Worm (Caenorhabditis elegans) whole organism, young adult: ENCODE data around the gene F41G3.5.

ENCODE experiments used
- B0019.2 ChIP-seq: fragments of 200-800 bp; sonication (Bioruptor generic); conservative IDR thresholded peaks from 2 replicates; pipeline ENCODE4 v1.3.6; 2022; ENCODE audit warnings: missing genetic modification reagents, missing genetic modification characterization, missing compliant biosample characterization
- D2030.7 ChIP-seq: fragments of 200-800 bp; sonication (Bioruptor generic); IDR thresholded peaks from 2 replicates; pipeline ENCODE4 v1.3.6; 2022; ENCODE audit warnings: missing genetic modification reagents, missing genetic modification characterization, missing compliant biosample characterization
- F49E8.2 ChIP-seq: sonication (generic microtip); optimal IDR thresholded peaks from 3 replicates; lab custom pipeline; 2017; ENCODE audit warnings: missing genetic modification characterization, mild to moderate bottlenecking, missing compliant biosample characterization, antibody characterized with exemption, moderate library complexity; ENCODE audit not compliant: insufficient read depth
- F57C9.4 ChIP-seq: sonication (generic microtip); optimal IDR thresholded peaks from 2 replicates; lab custom pipeline; 2017; ENCODE audit warnings: mild to moderate bottlenecking, missing genetic modification characterization, missing compliant biosample characterization
- K12H6.12 ChIP-seq: fragments of 200-800 bp; sonication (Bioruptor generic); optimal IDR thresholded peaks from 2 replicates; lab custom pipeline; 2018; ENCODE audit warnings: mild to moderate bottlenecking, missing genetic modification characterization, missing compliant biosample characterization
- T26A5.8 ChIP-seq: sonication (generic microtip); optimal IDR thresholded peaks from 2 replicates; lab custom pipeline; 2016; ENCODE audit warnings: missing genetic modification characterization, missing compliant biosample characterization
- Y53F4B.3 ChIP-seq: fragments of 200-800 bp; sonication (Bioruptor generic); IDR thresholded peaks from 2 replicates; pipeline ENCODE4 v1.3.6; 2022; ENCODE audit warnings: missing genetic modification reagents, missing genetic modification characterization, missing compliant biosample characterization
- Y53G8AR.9 ChIP-seq: fragments of 200-800 bp; sonication (Bioruptor generic); conservative IDR thresholded peaks from 2 replicates; pipeline ENCODE4 v1.3.6; 2022; ENCODE audit warnings: missing genetic modification reagents, missing genetic modification characterization, missing compliant biosample characterization
- Y79H2A.3 ChIP-seq: fragments of 200-800 bp; sonication (Bioruptor generic); conservative IDR thresholded peaks from 2 replicates; pipeline ENCODE4 v1.3.6; 2022; ENCODE audit warnings: missing genetic modification reagents, missing genetic modification characterization, missing compliant biosample characterization
- Y95B8A.8 ChIP-seq: fragments of 200-800 bp; sonication (Bioruptor generic); IDR thresholded peaks from 2 replicates; pipeline ENCODE4 v1.3.6; 2022; ENCODE audit warnings: missing genetic modification reagents, missing genetic modification characterization, missing compliant biosample characterization
- ZK185.1 ChIP-seq: sonication (generic microtip); optimal IDR thresholded peaks from 2 replicates; lab custom pipeline; 2016; ENCODE audit warnings: mild to moderate bottlenecking, missing genetic modification characterization, missing compliant biosample characterization; ENCODE audit not compliant: poor library complexity, severe bottlenecking
- aptf-2 ChIP-seq: fragments of 200-800 bp; sonication (Bioruptor generic); conservative IDR thresholded peaks from 2 replicates; pipeline ENCODE4 v1.3.6; 2022; ENCODE audit warnings: missing genetic modification reagents, missing genetic modification characterization, missing compliant biosample characterization
- athp-1 ChIP-seq: sonication (generic microtip); optimal IDR thresholded peaks from 2 replicates; lab custom pipeline; 2017; ENCODE audit warnings: mild to moderate bottlenecking, missing genetic modification characterization, missing compliant biosample characterization
- attf-5 ChIP-seq: fragments of 200-800 bp; sonication (Bioruptor generic); optimal IDR thresholded peaks from 2 replicates; lab custom pipeline; 2018; ENCODE audit warnings: mild to moderate bottlenecking, missing genetic modification characterization, missing compliant biosample characterization
- attf-6 ChIP-seq: fragments of 200-800 bp; sonication (Bioruptor generic); IDR thresholded peaks from 2 replicates; pipeline ENCODE4 v1.3.6; 2022; ENCODE audit warnings: missing genetic modification reagents, missing genetic modification characterization, missing compliant biosample characterization
- ccch-3 ChIP-seq: fragments of 200-800 bp; sonication (Bioruptor generic); optimal IDR thresholded peaks from 2 replicates; lab custom pipeline; 2018; ENCODE audit warnings: mild to moderate bottlenecking, missing genetic modification characterization, missing compliant biosample characterization
- cebp-1 ChIP-seq, 2 experiments: fragments of 200-800 bp in 1 of 2; sonication (Bioruptor generic) in 1 of 2; sonication (generic microtip) in 1 of 2; IDR thresholded peaks in 1 of 2; optimal IDR thresholded peaks in 1 of 2; 2 replicates each; pipeline versions ENCODE4 v1.3.6 to Lab custom; 2017 to 2022; ENCODE audit warnings: missing compliant biosample characterization in 2 of 2, missing genetic modification characterization in 2 of 2, mild to moderate bottlenecking in 1 of 2, missing genetic modification reagents in 1 of 2, moderate library complexity in 1 of 2
- cebp-2 ChIP-seq: fragments of 200-800 bp; sonication (Bioruptor generic); IDR thresholded peaks from 2 replicates; pipeline ENCODE4 v1.3.6; 2022; ENCODE audit warnings: missing genetic modification characterization, missing compliant biosample characterization
- ceh-58 ChIP-seq: fragments of 200-800 bp; sonication (Bioruptor generic); IDR thresholded peaks from 2 replicates; pipeline ENCODE4 v1.3.6; 2022; ENCODE audit warnings: missing genetic modification characterization, missing compliant biosample characterization
- die-1 ChIP-seq: sonication (generic microtip); optimal IDR thresholded peaks from 2 replicates; lab custom pipeline; 2016; ENCODE audit warnings: missing genotype, mild to moderate bottlenecking, missing genetic modification characterization, missing compliant biosample characterization
- egl-18 ChIP-seq: fragments of 200-800 bp; sonication (Bioruptor generic); IDR thresholded peaks from 2 replicates; pipeline ENCODE4 v1.3.6; 2022; ENCODE audit warnings: missing genetic modification reagents, missing genetic modification characterization, missing compliant biosample characterization
- egrh-3 ChIP-seq: fragments of 200-800 bp; sonication (Bioruptor generic); IDR thresholded peaks from 2 replicates; pipeline ENCODE4 v1.3.6; 2022; ENCODE audit warnings: missing genetic modification reagents, missing genetic modification characterization, missing compliant biosample characterization
- ets-4 ChIP-seq: fragments of 200-800 bp; sonication (Bioruptor generic); optimal IDR thresholded peaks from 2 replicates; lab custom pipeline; 2018; ENCODE audit warnings: mild to moderate bottlenecking, missing genetic modification characterization, missing compliant biosample characterization
- fkh-3 ChIP-seq: sonication (generic microtip); optimal IDR thresholded peaks from 2 replicates; lab custom pipeline; 2016; ENCODE audit warnings: mild to moderate bottlenecking, missing genetic modification characterization, missing compliant biosample characterization
- him-1 ChIP-seq: sonication (generic microtip); optimal IDR thresholded peaks from 2 replicates; lab custom pipeline; 2016; ENCODE audit warnings: missing genotype, missing genetic modification reagents, missing genetic modification characterization, missing compliant biosample characterization
- hmg-1.2 ChIP-seq: fragments of 200-800 bp; sonication (Bioruptor generic); IDR thresholded peaks from 2 replicates; pipeline ENCODE4 v1.3.6; 2022; ENCODE audit warnings: missing genetic modification reagents, missing genetic modification characterization, missing compliant biosample characterization
- hrde-1 ChIP-seq: sonication (generic microtip); optimal IDR thresholded peaks from 2 replicates; lab custom pipeline; 2016; ENCODE audit warnings: missing genetic modification characterization, mild to moderate bottlenecking, missing compliant biosample characterization, moderate library complexity, missing genotype, missing genetic modification reagents, borderline replicate concordance
- lag-1 ChIP-seq: fragments of 200-800 bp; sonication (Bioruptor generic); IDR thresholded peaks from 2 replicates; pipeline ENCODE4 v1.3.6; 2022; ENCODE audit warnings: missing genetic modification reagents, missing genetic modification characterization, missing compliant biosample characterization
- lin-35 ChIP-seq, 3 experiments: fragments of 150-350 bp in 2 of 3; sonication (generic microtip) in 1 of 3; optimal IDR thresholded peaks; 2 replicates each; lab custom pipeline; 2014 to 2018; ENCODE audit warnings: missing biosample characterization in 3 of 3, missing genetic modification characterization in 3 of 3, missing genetic modification reagents in 3 of 3
- lin-54 ChIP-seq: fragments of 200-800 bp; sonication (Bioruptor generic); optimal IDR thresholded peaks from 2 replicates; lab custom pipeline; 2018; ENCODE audit warnings: mild to moderate bottlenecking, missing genetic modification characterization, missing compliant biosample characterization
- mcd-1 ChIP-seq: fragments of 200-800 bp; sonication (Bioruptor generic); IDR thresholded peaks from 2 replicates; pipeline ENCODE4 v1.3.6; 2022; ENCODE audit warnings: missing genetic modification reagents, missing genetic modification characterization, missing compliant biosample characterization
- mes-4 ChIP-seq: sonication (generic microtip); optimal IDR thresholded peaks from 2 replicates; lab custom pipeline; 2016; ENCODE audit warnings: missing genotype, missing genetic modification characterization, missing compliant biosample characterization
- mxl-1 ChIP-seq: sonication (generic microtip); optimal IDR thresholded peaks from 2 replicates; lab custom pipeline; 2016; ENCODE audit warnings: missing genetic modification characterization, missing compliant biosample characterization
- nfya-1 ChIP-seq: sonication (generic microtip); optimal IDR thresholded peaks from 2 replicates; lab custom pipeline; 2017; ENCODE audit warnings: antibody characterized with exemption, missing compliant biosample characterization, missing genetic modification characterization, borderline replicate concordance; ENCODE audit not compliant: insufficient read depth
- nhr-120 ChIP-seq: fragments of 200-800 bp; sonication (Bioruptor generic); IDR thresholded peaks from 2 replicates; pipeline ENCODE4 v1.3.6; 2022; ENCODE audit warnings: missing genetic modification characterization, missing compliant biosample characterization
- nhr-179 ChIP-seq: sonication (generic microtip); optimal IDR thresholded peaks from 2 replicates; lab custom pipeline; 2016; ENCODE audit warnings: mild to moderate bottlenecking, missing genetic modification characterization, missing compliant biosample characterization
- nhr-90 ChIP-seq: sonication (generic microtip); optimal IDR thresholded peaks from 2 replicates; lab custom pipeline; 2016; ENCODE audit warnings: missing genotype, mild to moderate bottlenecking, missing genetic modification characterization, missing compliant biosample characterization
- pbrm-1 ChIP-seq: fragments of 200-800 bp; sonication (Bioruptor generic); IDR thresholded peaks from 2 replicates; pipeline ENCODE4 v1.3.6; 2022; ENCODE audit warnings: missing genetic modification reagents, missing genetic modification characterization, missing compliant biosample characterization
- rcor-1 ChIP-seq: fragments of 200-800 bp; sonication (Bioruptor generic); IDR thresholded peaks from 2 replicates; pipeline ENCODE4 v1.3.6; 2022; ENCODE audit warnings: missing genetic modification reagents, missing genetic modification characterization, missing compliant biosample characterization
- rpc-1 ChIP-seq, 2 experiments: fragments of 150-350 bp in 1 of 2; sonication (generic microtip) in 1 of 2; optimal IDR thresholded peaks; 2 replicates each; lab custom pipeline; 2014 to 2018; ENCODE audit warnings: missing biosample characterization in 1 of 2, missing genetic modification characterization in 1 of 2, missing genetic modification reagents in 1 of 2, missing genotype in 1 of 2
- sdz-38 ChIP-seq: sonication (generic microtip); optimal IDR thresholded peaks from 2 replicates; lab custom pipeline; 2016; ENCODE audit warnings: missing genotype, missing genetic modification characterization, missing compliant biosample characterization
- snpc-1.3 ChIP-seq: sonication (generic microtip); optimal IDR thresholded peaks from 2 replicates; lab custom pipeline; 2017; ENCODE audit warnings: missing genetic modification characterization, mild to moderate bottlenecking, missing compliant biosample characterization, antibody characterized with exemption, moderate library complexity, missing genotype, missing genetic modification reagents; ENCODE audit not compliant: insufficient read depth
- somi-1 ChIP-seq: fragments of 200-800 bp; sonication (Bioruptor generic); optimal IDR thresholded peaks from 2 replicates; lab custom pipeline; 2018; ENCODE audit warnings: mild to moderate bottlenecking, missing genetic modification characterization, missing compliant biosample characterization
- ztf-18 ChIP-seq: sonication (generic microtip); optimal IDR thresholded peaks from 2 replicates; lab custom pipeline; 2016; ENCODE audit warnings: missing genotype, mild to moderate bottlenecking, missing genetic modification characterization, missing compliant biosample characterization
- ztf-22 ChIP-seq: fragments of 200-800 bp; sonication (Bioruptor generic); optimal IDR thresholded peaks from 2 replicates; lab custom pipeline; 2018; ENCODE audit warnings: mild to moderate bottlenecking, missing genetic modification characterization, moderate library complexity, missing compliant biosample characterization
- ztf-3 ChIP-seq: fragments of 200-800 bp; sonication (Bioruptor generic); optimal IDR thresholded peaks from 2 replicates; lab custom pipeline; 2018; ENCODE audit warnings: mild to moderate bottlenecking, missing genetic modification characterization, missing compliant biosample characterization
- ztf-6 ChIP-seq: fragments of 200-800 bp; sonication (Bioruptor generic); IDR thresholded peaks from 2 replicates; pipeline ENCODE4 v1.3.6; 2022; ENCODE audit warnings: missing genetic modification reagents, missing genetic modification characterization, missing compliant biosample characterization

Gene F41G3.5

ce11 chrII:6776418-6777034 lies 30.0 kb downstream of the F41G3.5 start, which contains the start of gene ssup-72 (continued):
- no peak for TF ChIP-seq die-1 (tag; lab: Kevin White, UChicago)
- peak; percentile 1 for TF ChIP-seq K12H6.12 (tag; lab: Kevin White, UChicago)
- TF ChIP-seq nhr-90 (tag; lab: Kevin White, UChicago), result no peak
- TF ChIP-seq aptf-2 (GFP tag; lab: Robert Waterston, UW), result no peak; the same call in 1 of the 2 replicates
- no peak for TF ChIP-seq ztf-6
- TF ChIP-seq Y95B8A.8 (GFP tag; lab: Robert Waterston, UW), result no peak
- TF ChIP-seq nfya-1, result no peak
- TF ChIP-seq rpc-1 (optimal IDR thresholded peaks at IDR 0.05; lab: Kevin White, UChicago), result no peak
- no peak for TF ChIP-seq rpc-1 (tag; optimal IDR thresholded peaks at IDR 0.05; lab: Kevin White, UChicago)
- TF ChIP-seq hrde-1, result no peak
- TF ChIP-seq ztf-3 (GFP tag; lab: Kevin White, UChicago), result no peak
- peak; percentile 76 for TF ChIP-seq D2030.7 (GFP tag; lab: Robert Waterston, UW)
- TF ChIP-seq pbrm-1 (GFP tag; lab: Robert Waterston, UW), result peak; percentile 50; the same call in 1 of the 2 replicates
- no peak for TF ChIP-seq F49E8.2 (tag; lab: Kevin White, UChicago)
- no peak for TF ChIP-seq cebp-1 (GFP tag; IDR thresholded peaks at IDR 0.05; lab: Robert Waterston, UW)
- no peak for TF ChIP-seq cebp-1 (tag; optimal IDR thresholded peaks at IDR 0.05; lab: Kevin White, UChicago)
- TF ChIP-seq nhr-179 (tag; lab: Kevin White, UChicago), result no peak
- TF ChIP-seq Y79H2A.3 (GFP tag; lab: Robert Waterston, UW), result no peak
- TF ChIP-seq mxl-1 (tag; lab: Kevin White, UChicago), result no peak
- no peak for TF ChIP-seq nhr-120 (GFP tag; lab: Robert Waterston, UW)
- no peak for TF ChIP-seq cebp-2 (GFP tag; lab: Robert Waterston, UW)
- TF ChIP-seq B0019.2 (GFP tag; lab: Robert Waterston, UW), result no peak
- no peak for TF ChIP-seq lin-35 (GFP tag; optimal IDR thresholded peaks at IDR 0.05; lab: Kevin White, UChicago)
- no peak for TF ChIP-seq egl-18 (GFP tag; lab: Robert Waterston, UW)
- TF ChIP-seq ztf-22 (GFP tag; lab: Kevin White, UChicago), result no peak
- no peak for TF ChIP-seq mes-4
- TF ChIP-seq attf-6, result no peak
- peak; percentile 62; the same call in 1 of the 2 replicates for TF ChIP-seq mcd-1 (GFP tag; lab: Robert Waterston, UW)
- no peak for TF ChIP-seq lag-1 (GFP tag; lab: Robert Waterston, UW)
- no peak for TF ChIP-seq ceh-58
- no peak; the same call in 1 of the 2 replicates for TF ChIP-seq egrh-3 (GFP tag; lab: Robert Waterston, UW)
- TF ChIP-seq ztf-18, result peak; percentile 92
- TF ChIP-seq rcor-1 (GFP tag; lab: Robert Waterston, UW), result no peak
- TF ChIP-seq Y53F4B.3 (GFP tag; lab: Robert Waterston, UW), result no peak
- no peak for TF ChIP-seq fkh-3 (tag; lab: Kevin White, UChicago)
- TF ChIP-seq Y53G8AR.9, result no peak
- TF ChIP-seq ccch-3 (GFP tag; lab: Kevin White, UChicago), result no peak
- peak; percentile 78 for TF ChIP-seq lin-54 (GFP tag; lab: Kevin White, UChicago)
- peak; percentile 59 for TF ChIP-seq attf-5 (GFP tag; lab: Kevin White, UChicago)
- peak; percentile 9 for TF ChIP-seq him-1
- no peak for TF ChIP-seq T26A5.8 (tag; lab: Kevin White, UChicago)
- no peak for TF ChIP-seq sdz-38 (tag; lab: Kevin White, UChicago)
- TF ChIP-seq athp-1, result peak; percentile 22
- no peak for TF ChIP-seq ets-4 (GFP tag; lab: Kevin White, UChicago)
- peak; percentile 72 for TF ChIP-seq ZK185.1 (tag; lab: Kevin White, UChicago)
- TF ChIP-seq somi-1 (GFP tag; lab: Kevin White, UChicago), result no peak
- peak; percentile 24; the same call in 1 of the 2 replicates for TF ChIP-seq hmg-1.2 (GFP tag; lab: Robert Waterston, UW)
- TF ChIP-seq F57C9.4 (tag; lab: Kevin White, UChicago), result no peak
- no peak for TF ChIP-seq snpc-1.3 (tag; lab: Kevin White, UChicago)
